Worm (Caenorhabditis elegans) whole organism, late embryonic: ENCODE results near the gene mes-4.

Source experiments
- F13H6.1 ChIP-seq: sonication (generic microtip); optimal IDR thresholded peaks from 2 replicates; lab custom pipeline; 2016; ENCODE audit warnings: missing genetic modification characterization, missing compliant biosample characterization
- dmd-4 ChIP-seq: sonication (generic microtip); optimal IDR thresholded peaks from 2 replicates; lab custom pipeline; 2016; ENCODE audit warnings: borderline replicate concordance, missing genetic modification characterization, missing compliant biosample characterization
- elt-2 ChIP-seq: sonication (generic microtip); optimal IDR thresholded peaks from 2 replicates; lab custom pipeline; 2016; ENCODE audit warnings: missing genetic modification reagents, missing genetic modification characterization, missing compliant biosample characterization
- ets-4 ChIP-seq: sonication (generic microtip); optimal IDR thresholded peaks from 2 replicates; lab custom pipeline; 2016; ENCODE audit warnings: missing genetic modification characterization, missing compliant biosample characterization
- nhr-11 ChIP-seq: fragments of 150-350 bp; optimal IDR thresholded peaks from 2 replicates; lab custom pipeline; 2014; ENCODE audit warnings: missing biosample characterization, missing genetic modification characterization

ce11 chrV:13472062-13472461 is 34.7 kb upstream of the mes-4 start:
- no peak for TF ChIP-seq ets-4
- no peak for TF ChIP-seq F13H6.1 (tag; lab: Kevin White, UChicago)
- no peak for TF ChIP-seq nhr-11 (tag; lab: Kevin White, UChicago)
- TF ChIP-seq dmd-4 (tag; lab: Kevin White, UChicago), result no peak
- no peak for TF ChIP-seq elt-2 (tag; lab: Kevin White, UChicago)
